Worm (Caenorhabditis elegans): Measurements from ENCODE around the gene F49E8.7.

The F49E8.7 gene

DNA sequence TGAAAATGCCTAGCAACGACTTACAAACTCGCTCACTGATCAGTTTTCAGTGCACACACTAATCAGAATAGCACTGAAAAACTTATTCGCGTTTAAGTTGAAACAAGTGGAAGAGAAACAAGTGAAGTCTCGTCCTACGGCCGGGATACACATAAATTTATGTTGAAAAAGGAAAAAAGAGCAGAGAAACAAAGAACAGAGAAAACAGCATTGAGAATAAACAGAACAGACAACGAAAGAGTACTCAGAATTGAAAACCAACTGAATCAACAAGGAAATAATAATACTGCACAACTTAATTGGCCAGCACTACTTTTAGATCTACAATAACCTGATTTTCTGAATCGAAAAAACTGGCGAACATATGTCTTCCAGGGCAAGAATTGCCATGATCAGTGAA, 1.8 kb downstream of the F49E8.7 start, which contains the start of gene F49E8.6:
Gene F49E8.6 (minus strand): TSS at position 317 of the 400 bp plus-strand sequence.
- no peak for TF ChIP-seq hnd-1 (tag; optimal IDR thresholded peaks at IDR 0.05)
- no peak for TF ChIP-seq hmg-4 (GFP tag; optimal IDR thresholded peaks at IDR 0.05)
- TF ChIP-seq ceh-13 (GFP tag; optimal IDR thresholded peaks at IDR 0.05) = no peak
- TF ChIP-seq sea-1 (GFP tag; conservative IDR thresholded peaks at IDR 0.05) = no peak
- TF ChIP-seq F13C5.2 (tag; optimal IDR thresholded peaks at IDR 0.05) = no peak
- TF ChIP-seq pes-1 (GFP tag; IDR thresholded peaks at IDR 0.05) = no peak
- TF ChIP-seq flt-1 (GFP tag; IDR thresholded peaks at IDR 0.05) = no peak
- TF ChIP-seq scrt-1 (GFP tag; IDR thresholded peaks at IDR 0.05) = no peak
- no peak for TF ChIP-seq ceh-36 (tag; optimal IDR thresholded peaks at IDR 0.05)
- TF ChIP-seq ama-1 (optimal IDR thresholded peaks at IDR 0.05) = no peak
- no peak for TF ChIP-seq B0310.2 (tag; optimal IDR thresholded peaks at IDR 0.05)
- no peak for TF ChIP-seq tbx-37 (GFP tag; conservative IDR thresholded peaks at IDR 0.05)
- no peak for TF ChIP-seq ets-7 (tag; optimal IDR thresholded peaks at IDR 0.05)
- TF ChIP-seq tra-4 (tag; optimal IDR thresholded peaks at IDR 0.05) = no peak
- TF ChIP-seq aly-1 (tag; optimal IDR thresholded peaks at IDR 0.05) = no peak
- TF ChIP-seq hmbx-1 (tag; optimal IDR thresholded peaks at IDR 0.05) = no peak

DNA sequence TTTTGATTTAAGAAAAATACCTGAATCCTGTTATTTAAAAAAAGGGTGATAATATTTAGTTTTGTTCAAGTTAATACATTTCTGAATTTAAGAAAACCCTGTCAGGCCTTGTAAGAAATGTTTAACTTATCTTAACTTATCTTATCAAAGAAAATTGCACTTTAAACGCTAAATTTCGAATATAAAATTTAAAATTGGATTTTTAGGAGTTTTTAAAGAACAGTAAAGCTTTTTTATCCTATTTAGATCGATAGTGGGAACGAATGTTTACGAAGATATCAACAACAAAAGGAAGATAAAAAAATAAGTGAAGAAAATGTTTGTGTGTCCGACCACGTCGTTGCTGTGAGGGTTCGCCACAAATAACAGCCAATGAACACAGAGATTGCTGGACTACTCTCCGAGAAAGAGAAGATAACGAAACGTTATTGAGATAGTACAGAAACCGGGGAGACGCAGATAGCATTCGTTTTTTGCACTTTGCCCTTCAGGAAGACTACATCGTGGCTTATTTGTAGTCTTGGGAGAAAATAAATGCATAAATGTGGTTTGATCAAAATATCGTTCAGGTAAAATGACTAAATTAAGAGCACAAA, 3.1 kb downstream of the F49E8.7 start, which contains the start of gene dif-1:
Gene dif-1 (minus strand): TSS at position 51 of the 596 bp plus-strand sequence.
- TF ChIP-seq ama-1 (optimal IDR thresholded peaks at IDR 0.05) = no peak

DNA sequence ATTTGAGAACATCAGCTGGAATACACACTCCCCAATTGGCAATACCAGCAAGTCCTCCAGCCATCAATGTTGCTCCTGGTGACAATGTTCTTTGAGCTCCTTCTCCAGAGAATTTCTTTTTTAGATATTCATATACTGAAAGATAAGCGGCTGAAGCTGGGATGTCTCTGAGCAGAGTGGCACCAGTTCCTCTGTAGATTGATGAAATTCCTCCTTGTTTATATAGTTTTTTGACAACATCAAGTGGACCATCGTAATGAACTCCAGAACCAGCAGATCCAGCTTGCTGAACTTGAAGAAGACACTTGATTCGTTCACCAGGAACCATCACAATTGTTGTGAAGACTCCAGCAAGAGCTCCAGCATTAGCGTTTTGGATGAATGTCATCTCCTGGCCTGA, 4.1 kb downstream of the F49E8.7 start:
- TF ChIP-seq tbx-37 (GFP tag; conservative IDR thresholded peaks at IDR 0.05) = no peak
- TF ChIP-seq sea-1 (GFP tag; conservative IDR thresholded peaks at IDR 0.05) = no peak
- TF ChIP-seq aly-1 (tag; optimal IDR thresholded peaks at IDR 0.05) = no peak
- no peak for TF ChIP-seq ceh-36 (tag; optimal IDR thresholded peaks at IDR 0.05)
- TF ChIP-seq tbx-11 (GFP tag; IDR thresholded peaks at IDR 0.05) = no peak
- no peak for TF ChIP-seq tra-4 (tag; optimal IDR thresholded peaks at IDR 0.05)
- TF ChIP-seq scrt-1 (GFP tag; IDR thresholded peaks at IDR 0.05) = no peak
- TF ChIP-seq ets-7 (tag; optimal IDR thresholded peaks at IDR 0.05) = no peak
- TF ChIP-seq B0310.2 (tag; optimal IDR thresholded peaks at IDR 0.05) = no peak
- TF ChIP-seq hmg-4 (GFP tag; optimal IDR thresholded peaks at IDR 0.05) = no peak
- TF ChIP-seq ceh-13 (GFP tag; optimal IDR thresholded peaks at IDR 0.05) = no peak
- TF ChIP-seq hmbx-1 (tag; optimal IDR thresholded peaks at IDR 0.05) = no peak
- no peak for TF ChIP-seq hnd-1 (tag; optimal IDR thresholded peaks at IDR 0.05)

DNA sequence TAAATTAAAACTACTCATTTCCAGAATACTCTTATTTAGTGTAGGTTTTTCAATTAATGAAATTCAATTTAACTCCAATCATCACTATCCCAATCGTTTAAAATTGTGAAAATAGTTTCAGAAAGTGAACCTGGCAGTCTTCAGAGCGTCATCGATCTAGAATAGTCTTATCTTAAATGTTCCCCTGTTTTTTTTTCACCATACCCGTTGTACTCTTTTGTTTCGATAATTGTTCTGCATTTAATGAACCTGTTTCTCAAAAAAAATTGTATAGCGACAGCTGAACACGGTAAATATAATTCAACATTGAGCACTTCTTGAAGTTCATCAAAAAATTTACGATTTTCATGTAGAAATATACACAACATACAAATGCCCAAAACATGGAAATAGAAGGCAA, 4.9 kb downstream of the F49E8.7 start:
- TF ChIP-seq hmbx-1 (tag; optimal IDR thresholded peaks at IDR 0.05) (no peak), scrt-1 (GFP tag; IDR thresholded peaks at IDR 0.05) (no peak), hnd-1 (tag; optimal IDR thresholded peaks at IDR 0.05) (no peak), tra-4 (tag; optimal IDR thresholded peaks at IDR 0.05) (no peak), flt-1 (GFP tag; IDR thresholded peaks at IDR 0.05) (no peak), pes-1 (GFP tag; IDR thresholded peaks at IDR 0.05) (no peak), aly-1 (tag; optimal IDR thresholded peaks at IDR 0.05) (no peak), ama-1 (optimal IDR thresholded peaks at IDR 0.05) (no peak), sea-1 (GFP tag; conservative IDR thresholded peaks at IDR 0.05) (no peak), ceh-13 (GFP tag; optimal IDR thresholded peaks at IDR 0.05) (no peak), ets-7 (tag; optimal IDR thresholded peaks at IDR 0.05) (no peak), ceh-36 (tag; optimal IDR thresholded peaks at IDR 0.05) (no peak)

DNA sequence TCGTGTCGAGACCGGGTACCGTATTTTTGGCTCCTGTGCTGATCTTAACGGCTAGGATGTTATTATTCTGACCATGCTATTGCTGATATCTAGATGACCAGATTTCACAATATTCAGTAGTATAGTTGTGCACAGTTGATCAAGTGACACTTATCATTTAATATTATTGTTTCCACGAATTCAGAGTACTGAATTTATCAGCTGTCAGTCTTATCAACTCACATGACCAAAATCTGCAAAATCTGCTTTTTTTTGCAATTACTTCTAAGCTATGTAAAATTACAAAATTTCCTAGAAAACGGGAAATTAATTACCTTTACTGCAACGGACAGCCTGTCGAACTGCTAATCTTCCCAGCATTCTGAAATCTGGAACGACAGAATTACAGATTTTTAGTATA, 5.7 kb downstream of the F49E8.7 start, which contains the start of gene pam-1:
Gene pam-1 (minus strand): TSS at position 368 of the 400 bp plus-strand sequence.
- TF ChIP-seq ceh-13 (GFP tag; optimal IDR thresholded peaks at IDR 0.05) = no peak
- TF ChIP-seq ceh-36 (tag; optimal IDR thresholded peaks at IDR 0.05) = no peak
- no peak for TF ChIP-seq scrt-1 (GFP tag; IDR thresholded peaks at IDR 0.05)
- TF ChIP-seq tbx-37 (GFP tag; conservative IDR thresholded peaks at IDR 0.05) = no peak
- no peak for TF ChIP-seq hmg-4 (GFP tag; optimal IDR thresholded peaks at IDR 0.05)
- TF ChIP-seq tbx-11 (GFP tag; IDR thresholded peaks at IDR 0.05) = no peak
- no peak for TF ChIP-seq tra-4 (tag; optimal IDR thresholded peaks at IDR 0.05)
- TF ChIP-seq ets-7 (tag; optimal IDR thresholded peaks at IDR 0.05) = no peak
- no peak for TF ChIP-seq hmbx-1 (tag; optimal IDR thresholded peaks at IDR 0.05)
- no peak for TF ChIP-seq F13C5.2 (tag; optimal IDR thresholded peaks at IDR 0.05)
- TF ChIP-seq pes-1 (GFP tag; IDR thresholded peaks at IDR 0.05) = no peak
- no peak for TF ChIP-seq flt-1 (GFP tag; IDR thresholded peaks at IDR 0.05)
- TF ChIP-seq hnd-1 (tag; optimal IDR thresholded peaks at IDR 0.05) = no peak
- no peak for TF ChIP-seq aly-1 (tag; optimal IDR thresholded peaks at IDR 0.05)

DNA sequence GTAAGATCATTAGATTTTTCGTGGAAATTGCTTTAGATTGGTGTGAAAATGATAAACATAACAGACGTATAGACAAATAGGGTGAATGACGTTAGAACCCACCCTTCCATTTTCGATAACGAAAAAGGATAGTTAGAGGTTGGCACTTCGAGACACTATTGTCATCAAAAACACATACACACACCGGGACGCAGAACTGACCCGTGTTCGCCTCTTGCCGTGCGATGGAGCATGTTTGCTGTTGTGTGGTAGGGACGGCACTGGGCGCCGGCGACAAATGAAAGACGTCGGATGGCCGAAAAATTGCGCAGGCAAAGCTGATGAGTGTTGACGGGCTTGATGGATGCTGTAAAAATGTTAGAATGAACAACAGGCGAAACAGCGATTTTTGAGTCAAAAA, 6.3 kb downstream of the F49E8.7 start:
- TF ChIP-seq tbx-37 (GFP tag; conservative IDR thresholded peaks at IDR 0.05) (0 out of 2 replicates have a peak, but pooled peaks have one; percentile 27), flt-1 (GFP tag; IDR thresholded peaks at IDR 0.05) (no peak)

DNA sequence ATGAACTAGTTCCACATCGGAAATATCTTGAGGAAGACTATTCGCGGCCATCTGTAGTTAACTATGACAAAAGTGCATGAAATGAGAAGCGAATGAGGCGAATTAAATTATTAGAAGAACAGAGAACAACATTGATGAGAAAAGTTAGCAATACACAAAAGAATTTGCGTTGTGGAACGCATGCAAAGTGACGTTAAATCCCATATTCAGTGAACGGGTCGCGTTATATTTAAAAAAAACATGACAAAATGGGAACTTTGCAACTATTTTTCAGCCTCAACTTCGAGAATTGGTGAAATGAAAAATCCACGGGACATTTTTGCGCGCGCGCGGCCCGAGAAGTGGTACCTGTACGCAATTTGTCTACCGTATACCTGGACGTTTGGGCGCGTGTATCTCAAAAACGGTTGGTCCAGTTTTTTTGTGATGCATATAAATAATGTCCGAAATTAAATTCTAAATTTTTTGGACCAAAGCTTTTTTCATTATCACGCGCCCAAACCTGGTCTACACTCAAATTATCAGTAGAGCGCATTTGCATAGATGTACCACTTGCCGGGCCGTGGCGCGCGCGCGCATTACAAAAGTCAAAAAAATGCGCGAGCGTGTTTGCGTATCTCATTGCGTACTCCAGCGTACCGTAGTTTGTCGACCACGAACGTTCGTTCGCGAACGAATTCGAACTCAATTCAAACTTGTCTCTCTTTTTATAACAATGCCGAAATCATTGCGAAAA, 8.2 kb downstream of the F49E8.7 start, which contains the start of the genes cdd-2 and oef-1:
Gene cdd-2 (minus strand): TSS at position 51 of the 736 bp plus-strand sequence.
Gene oef-1 (plus strand): TSS at position 575 of the 736 bp plus-strand sequence.
- TF ChIP-seq aly-1 (tag; optimal IDR thresholded peaks at IDR 0.05) (no peak), ceh-36 (tag; optimal IDR thresholded peaks at IDR 0.05) (no peak), scrt-1 (GFP tag; IDR thresholded peaks at IDR 0.05) (no peak), pes-1 (GFP tag; IDR thresholded peaks at IDR 0.05) (no peak), tra-4 (tag; optimal IDR thresholded peaks at IDR 0.05) (no peak), ets-7 (tag; optimal IDR thresholded peaks at IDR 0.05) (no peak), tbx-11 (GFP tag; IDR thresholded peaks at IDR 0.05) (no peak), ama-1 (optimal IDR thresholded peaks at IDR 0.05) (no peak), hmg-4 (GFP tag; optimal IDR thresholded peaks at IDR 0.05) (no peak), B0310.2 (tag; optimal IDR thresholded peaks at IDR 0.05) (no peak), sea-1 (GFP tag; conservative IDR thresholded peaks at IDR 0.05) (no peak), F13C5.2 (tag; optimal IDR thresholded peaks at IDR 0.05) (no peak), hnd-1 (tag; optimal IDR thresholded peaks at IDR 0.05) (no peak), flt-1 (GFP tag; IDR thresholded peaks at IDR 0.05) (no peak), tbx-37 (GFP tag; conservative IDR thresholded peaks at IDR 0.05) (no peak), hmbx-1 (tag; optimal IDR thresholded peaks at IDR 0.05) (no peak), ceh-13 (GFP tag; optimal IDR thresholded peaks at IDR 0.05) (no peak)

All from whole organism, early embryonic.